Fruit fly (Drosophila melanogaster): ENCODE measurements around the gene CG5644.

- TF ChIP-seq usp (GFP tag; optimal IDR thresholded peaks at IDR 0.05), result no peak
- TF ChIP-seq EcR (GFP tag; optimal IDR thresholded peaks at IDR 0.05), result no peak
Observed at dm6 chr3L:9028057-9028456, 48.4 kb upstream of the CG5644 start.

Measured in whole organism.